Worm (Caenorhabditis elegans) whole organism, L2 larva: ENCODE measurements around the gene srlf-19.

ENCODE experiments used
- F13H6.1 ChIP-seq: sonication (generic microtip); optimal IDR thresholded peaks from 2 replicates; lab custom pipeline; 2016; ENCODE audit warnings: missing genetic modification characterization, missing compliant biosample characterization
- Y55F3AM.14 ChIP-seq: fragments of 200-800 bp; sonication (Bioruptor generic); optimal IDR thresholded peaks from 2 replicates; lab custom pipeline; 2018; ENCODE audit warnings: mild to moderate bottlenecking, missing genetic modification characterization, missing compliant biosample characterization
- ZK546.5 ChIP-seq: sonication (generic microtip); optimal IDR thresholded peaks from 2 replicates; lab custom pipeline; 2017; ENCODE audit warnings: missing biosample characterization, missing genetic modification characterization
- alr-1 ChIP-seq: fragments of 150-350 bp; optimal IDR thresholded peaks from 2 replicates; lab custom pipeline; 2014; ENCODE audit warnings: missing biosample characterization, missing genetic modification characterization
- ceh-16 ChIP-seq: fragments of 150-350 bp; optimal IDR thresholded peaks from 2 replicates; lab custom pipeline; 2014; ENCODE audit warnings: missing biosample characterization, missing genetic modification characterization
- ceh-82 ChIP-seq: fragments of 150-350 bp; optimal IDR thresholded peaks from 2 replicates; lab custom pipeline; 2014; ENCODE audit warnings: missing biosample characterization, missing genetic modification characterization
- egl-27 ChIP-seq: sonication (generic microtip); optimal IDR thresholded peaks from 3 replicates; lab custom pipeline; 2017; ENCODE audit warnings: missing biosample characterization, missing genetic modification reagents, missing genetic modification characterization
- elt-1 ChIP-seq: fragments of 150-350 bp; optimal IDR thresholded peaks from 2 replicates; lab custom pipeline; 2014; ENCODE audit warnings: missing biosample characterization, missing genetic modification characterization
- mab-5 ChIP-seq: fragments of 150-350 bp; optimal IDR thresholded peaks from 2 replicates; lab custom pipeline; 2014; ENCODE audit warnings: missing biosample characterization, missing genetic modification characterization
- mbf-1 ChIP-seq: sonication (generic microtip); optimal IDR thresholded peaks from 2 replicates; lab custom pipeline; 2017; ENCODE audit warnings: missing biosample characterization, missing genetic modification characterization
- mdl-1 ChIP-seq, 2 experiments: fragments of 150-350 bp in 1 of 2; sonication (generic microtip) in 1 of 2; optimal IDR thresholded peaks; 2 replicates each; lab custom pipeline; 2017; ENCODE audit warnings: missing biosample characterization in 2 of 2, missing genetic modification characterization in 2 of 2
- nhr-25 ChIP-seq: fragments of 150-350 bp; sonication (generic microtip); optimal IDR thresholded peaks from 3 replicates; lab custom pipeline; 2014; ENCODE audit warnings: missing biosample characterization, missing genetic modification characterization
- sem-4 ChIP-seq: fragments of 150-350 bp; optimal IDR thresholded peaks from 2 replicates; lab custom pipeline; 2014; ENCODE audit warnings: missing biosample characterization, missing genetic modification reagents, missing genetic modification characterization
- snpc-4 ChIP-seq: fragments of 150-350 bp; optimal IDR thresholded peaks from 2 replicates; lab custom pipeline; 2014; ENCODE audit warnings: missing biosample characterization, missing genetic modification characterization
- unc-39 ChIP-seq: fragments of 150-350 bp; optimal IDR thresholded peaks from 2 replicates; lab custom pipeline; 2014; ENCODE audit warnings: missing biosample characterization, missing genetic modification characterization
- zag-1 ChIP-seq: fragments of 150-350 bp; optimal IDR thresholded peaks from 2 replicates; lab custom pipeline; 2014; ENCODE audit warnings: missing biosample characterization, missing genetic modification characterization
- ztf-1 ChIP-seq: fragments of 200-800 bp; sonication (Bioruptor generic); conservative IDR thresholded peaks from 2 replicates; pipeline ENCODE4 v1.3.6; 2022; ENCODE audit warnings: missing genetic modification characterization, missing compliant biosample characterization

Gene srlf-19

DNA sequence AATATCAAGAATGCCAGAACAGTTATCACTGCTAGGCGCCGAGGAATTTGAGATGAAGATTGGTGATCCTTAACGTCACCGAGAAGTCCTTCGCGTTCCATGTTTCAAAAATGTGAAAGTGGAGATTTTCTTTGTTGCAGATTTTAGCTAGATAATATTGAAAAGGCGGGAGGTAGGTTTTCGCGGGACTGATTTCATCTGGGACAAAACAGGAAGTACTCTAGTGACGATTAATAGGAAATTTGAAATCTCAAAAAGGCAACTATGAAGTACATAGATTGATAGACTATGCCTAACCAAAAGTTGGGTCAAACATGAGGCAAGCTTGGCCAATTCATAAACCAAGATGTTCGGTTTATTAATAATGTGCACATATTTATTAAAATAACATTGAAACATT, 47.8 kb downstream of the srlf-19 start, which contains the start of gene C14C6.8:
Gene C14C6.8 (minus strand): TSS at position 101 of the 400 bp plus-strand sequence.
- TF ChIP-seq Y55F3AM.14 (GFP tag; lab: Kevin White, UChicago) (no peak), ceh-16 (tag; lab: Kevin White, UChicago) (no peak), mbf-1 (tag; lab: Kevin White, UChicago) (no peak), zag-1 (tag; lab: Kevin White, UChicago) (no peak), ztf-1 (no peak), sem-4 (tag; lab: Kevin White, UChicago) (no peak), unc-39 (tag; lab: Kevin White, UChicago) (no peak), egl-27 (tag; lab: Kevin White, UChicago) (no peak), ZK546.5 (tag; lab: Kevin White, UChicago) (no peak), alr-1 (tag; lab: Kevin White, UChicago) (no peak), mdl-1 (tag; optimal IDR thresholded peaks at IDR 0.05; lab: Kevin White, UChicago) (no peak), F13H6.1 (no peak), snpc-4 (tag; lab: Kevin White, UChicago) (no peak), elt-1 (tag; lab: Kevin White, UChicago) (no peak), nhr-25 (tag; lab: Kevin White, UChicago) (no peak), ceh-82 (tag; lab: Kevin White, UChicago) (no peak), mab-5 (tag; lab: Kevin White, UChicago) (no peak)
